Worm (Caenorhabditis elegans) whole organism, L4 larva: ENCODE data around the gene B0361.9.

Experiments
- F49E8.2 ChIP-seq: sonication (generic microtip); optimal IDR thresholded peaks from 2 replicates; lab custom pipeline; 2016; ENCODE audit warnings: missing compliant biosample characterization, mild to moderate bottlenecking, missing genetic modification characterization, borderline replicate concordance
- R02D3.7 ChIP-seq: fragments of 150-350 bp; sonication (generic microtip); optimal IDR thresholded peaks from 3 replicates; lab custom pipeline; 2014; ENCODE audit warnings: missing biosample characterization, missing genetic modification characterization
- T20F7.1 ChIP-seq: fragments of 200-800 bp; sonication (Bioruptor generic); optimal IDR thresholded peaks from 2 replicates; lab custom pipeline; 2018; ENCODE audit warnings: mild to moderate bottlenecking, missing genetic modification characterization, missing compliant biosample characterization
- Y105C5A.15 ChIP-seq: fragments of 200-800 bp; sonication (Bioruptor generic); IDR thresholded peaks from 2 replicates; pipeline ENCODE4 v1.3.6; 2022; ENCODE audit warnings: missing genetic modification characterization, missing compliant biosample characterization
- ceh-32 ChIP-seq: sonication (generic microtip); optimal IDR thresholded peaks from 2 replicates; lab custom pipeline; 2016; ENCODE audit warnings: mild to moderate bottlenecking, missing genetic modification characterization, missing compliant biosample characterization; ENCODE audit not compliant: poor library complexity
- ces-1 ChIP-seq: fragments of 150-350 bp; sonication (generic microtip); optimal IDR thresholded peaks from 4 replicates; lab custom pipeline; 2014; ENCODE audit warnings: missing biosample characterization, missing genetic modification reagents, missing genetic modification characterization
- cey-2 ChIP-seq: sonication (generic microtip); optimal IDR thresholded peaks from 3 replicates; lab custom pipeline; 2017; ENCODE audit warnings: missing genetic modification characterization, mild to moderate bottlenecking, missing compliant biosample characterization, antibody characterized with exemption, borderline replicate concordance; ENCODE audit not compliant: insufficient read depth
- daf-12 ChIP-seq: fragments of 150-350 bp; optimal IDR thresholded peaks from 2 replicates; lab custom pipeline; 2014; ENCODE audit warnings: missing biosample characterization, missing genetic modification reagents, missing genetic modification characterization
- daf-16 ChIP-seq, 3 experiments: sonication (generic microtip); optimal IDR thresholded peaks; 2 replicates each; lab custom pipeline; 2016 to 2017; ENCODE audit warnings: missing genetic modification characterization in 3 of 3, missing genetic modification reagents in 3 of 3, mild to moderate bottlenecking in 2 of 3, missing compliant biosample characterization in 2 of 3, missing biosample characterization in 1 of 3, moderate library complexity in 1 of 3
- dpl-1 ChIP-seq: fragments of 150-350 bp; optimal IDR thresholded peaks from 2 replicates; lab custom pipeline; 2014; ENCODE audit warnings: missing biosample characterization, missing genetic modification reagents, missing genetic modification characterization
- dve-1 ChIP-seq: sonication (generic microtip); optimal IDR thresholded peaks from 2 replicates; lab custom pipeline; 2017; ENCODE audit warnings: antibody characterized with exemption, mild to moderate bottlenecking, missing genetic modification characterization, missing compliant biosample characterization; ENCODE audit not compliant: insufficient read depth
- egl-27 ChIP-seq: sonication (generic microtip); optimal IDR thresholded peaks from 3 replicates; lab custom pipeline; 2017; ENCODE audit warnings: missing biosample characterization, missing genetic modification reagents, missing genetic modification characterization
- egl-43 ChIP-seq: fragments of 200-800 bp; sonication (Bioruptor generic); IDR thresholded peaks from 2 replicates; pipeline ENCODE4 v1.3.6; 2022; ENCODE audit warnings: missing genetic modification reagents, missing genetic modification characterization, missing compliant biosample characterization
- gei-8 ChIP-seq: fragments of 200-800 bp; sonication (Bioruptor generic); optimal IDR thresholded peaks from 2 replicates; lab custom pipeline; 2018; ENCODE audit warnings: mild to moderate bottlenecking, missing genetic modification characterization, missing compliant biosample characterization
- hlh-30 ChIP-seq: sonication (generic microtip); optimal IDR thresholded peaks from 2 replicates; lab custom pipeline; 2017; ENCODE audit warnings: antibody characterized with exemption, mild to moderate bottlenecking, missing genetic modification characterization, missing compliant biosample characterization; ENCODE audit not compliant: insufficient read depth
- hmg-1.1 ChIP-seq: fragments of 200-800 bp; sonication (Bioruptor generic); IDR thresholded peaks from 2 replicates; pipeline ENCODE4 v1.3.6; 2022; ENCODE audit warnings: missing genetic modification reagents, missing genetic modification characterization, missing compliant biosample characterization
- jun-1 ChIP-seq: fragments of 150-350 bp; optimal IDR thresholded peaks from 2 replicates; lab custom pipeline; 2014; ENCODE audit warnings: missing biosample characterization, missing genetic modification reagents, missing genetic modification characterization
- lin-38 ChIP-seq: fragments of 200-800 bp; sonication (Bioruptor generic); IDR thresholded peaks from 2 replicates; pipeline ENCODE4 v1.3.6; 2022; ENCODE audit warnings: missing genetic modification reagents, missing genetic modification characterization, missing compliant biosample characterization
- lin-39 ChIP-seq: fragments of 150-350 bp; optimal IDR thresholded peaks from 2 replicates; lab custom pipeline; 2014; ENCODE audit warnings: missing biosample characterization, missing genetic modification reagents, missing genetic modification characterization
- lsy-2 ChIP-seq, 2 experiments: fragments of 150-350 bp in 1 of 2; sonication (generic microtip) in 1 of 2; optimal IDR thresholded peaks; 2 replicates each; lab custom pipeline; 2014 to 2017; ENCODE audit warnings: missing biosample characterization in 2 of 2, missing genetic modification characterization in 2 of 2
- mep-1 ChIP-seq: fragments of 150-350 bp; sonication (generic microtip); optimal IDR thresholded peaks from 3 replicates; lab custom pipeline; 2014; ENCODE audit warnings: missing biosample characterization, missing genetic modification characterization
- mes-2 ChIP-seq: sonication (generic microtip); optimal IDR thresholded peaks from 2 replicates; lab custom pipeline; 2016; ENCODE audit warnings: missing genotype, mild to moderate bottlenecking, missing genetic modification characterization, missing compliant biosample characterization; ENCODE audit not compliant: poor library complexity, severe bottlenecking
- mxl-2 ChIP-seq: fragments of 200-800 bp; sonication (Bioruptor generic); conservative IDR thresholded peaks from 2 replicates; pipeline ENCODE4 v1.3.6; 2022; ENCODE audit warnings: missing genetic modification reagents, missing genetic modification characterization, missing compliant biosample characterization
- nhr-10 ChIP-seq: fragments of 150-350 bp; optimal IDR thresholded peaks from 2 replicates; lab custom pipeline; 2014; ENCODE audit warnings: missing biosample characterization, missing genetic modification characterization
- nhr-237 ChIP-seq: sonication (generic microtip); optimal IDR thresholded peaks from 2 replicates; lab custom pipeline; 2017; ENCODE audit warnings: missing biosample characterization, missing genetic modification characterization
- nhr-28 ChIP-seq: fragments of 150-350 bp; optimal IDR thresholded peaks from 2 replicates; lab custom pipeline; 2014; ENCODE audit warnings: missing biosample characterization, missing genetic modification characterization
- nhr-6 ChIP-seq: fragments of 150-350 bp; optimal IDR thresholded peaks from 2 replicates; lab custom pipeline; 2014; ENCODE audit warnings: missing biosample characterization, missing genetic modification characterization
- nhr-77 ChIP-seq: fragments of 150-350 bp; optimal IDR thresholded peaks from 2 replicates; lab custom pipeline; 2014; ENCODE audit warnings: missing biosample characterization, missing genetic modification characterization
- rbr-2 ChIP-seq: sonication (generic microtip); optimal IDR thresholded peaks from 2 replicates; lab custom pipeline; 2016; ENCODE audit warnings: missing genotype, missing genetic modification characterization, missing compliant biosample characterization
- set-16 ChIP-seq: fragments of 200-800 bp; sonication (Bioruptor generic); IDR thresholded peaks from 2 replicates; pipeline ENCODE4 v1.3.6; 2022; ENCODE audit warnings: missing genetic modification reagents, missing genetic modification characterization, missing compliant biosample characterization
- snpc-4 ChIP-seq: fragments of 150-350 bp; optimal IDR thresholded peaks from 2 replicates; lab custom pipeline; 2014; ENCODE audit warnings: missing biosample characterization, missing genetic modification characterization
- tra-1 ChIP-seq: fragments of 200-800 bp; sonication (Bioruptor generic); IDR thresholded peaks from 2 replicates; pipeline ENCODE4 v1.3.6; 2022; ENCODE audit warnings: missing genetic modification reagents, missing genetic modification characterization, missing compliant biosample characterization
- unc-39 ChIP-seq: sonication (generic microtip); optimal IDR thresholded peaks from 2 replicates; lab custom pipeline; 2017; ENCODE audit warnings: missing biosample characterization, missing genetic modification characterization
- unc-62 ChIP-seq, 3 experiments: fragments of 150-350 bp in 1 of 3; sonication (generic microtip); optimal IDR thresholded peaks in 2 of 3; peaks in 1 of 3; 1 replicate in 1 of 3; 2 replicates in 2 of 3; lab custom pipeline; 2014 to 2017; ENCODE audit warnings: missing biosample characterization in 3 of 3, missing genetic modification characterization in 3 of 3, missing genetic modification reagents in 3 of 3, missing genotype in 1 of 3
- vab-7 ChIP-seq: fragments of 200-800 bp; sonication (Bioruptor generic); IDR thresholded peaks from 2 replicates; pipeline ENCODE4 v1.3.6; 2022; ENCODE audit warnings: missing genetic modification reagents, missing genetic modification characterization, missing compliant biosample characterization
- zip-11 ChIP-seq: fragments of 200-800 bp; sonication (Bioruptor generic); IDR thresholded peaks from 2 replicates; pipeline ENCODE4 v1.3.6; 2022; ENCODE audit warnings: missing genetic modification characterization, missing compliant biosample characterization
- zip-2 ChIP-seq: fragments of 150-350 bp; optimal IDR thresholded peaks from 2 replicates; lab custom pipeline; 2014; ENCODE audit warnings: missing biosample characterization, missing genetic modification characterization

The B0361.9 gene

DNA sequence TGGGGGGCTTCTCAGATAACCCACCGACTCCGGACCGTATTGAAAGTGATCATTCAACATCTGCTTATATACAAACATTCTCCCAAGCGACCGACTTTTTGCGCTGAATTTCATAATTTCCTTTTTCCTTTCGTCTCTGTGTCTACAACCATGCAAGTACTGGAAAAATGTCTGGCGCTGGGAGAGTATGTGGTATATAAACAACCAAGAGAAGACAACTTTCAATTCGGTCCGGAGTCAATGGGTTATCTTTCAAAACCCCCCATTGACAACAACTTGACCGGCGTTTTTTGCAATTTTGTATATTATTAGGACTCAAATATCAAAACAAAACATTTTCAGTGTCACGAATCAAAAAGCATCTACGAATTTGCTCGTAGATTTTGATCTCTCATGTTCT, 20.9 kb downstream of the B0361.9 start (continued):
- no peak for TF ChIP-seq nhr-237 (tag; lab: Kevin White, UChicago)
- peak; percentile 60 for TF ChIP-seq jun-1 (tag; lab: Kevin White, UChicago)
- no peak for TF ChIP-seq lin-39 (tag; lab: Kevin White, UChicago)
- peak; percentile 37 for TF ChIP-seq gei-8
- TF ChIP-seq tra-1 (GFP tag; lab: Robert Waterston, UW): peak; percentile 79; the same call in 1 of the 2 replicates
- TF ChIP-seq hlh-30 (tag; lab: Kevin White, UChicago): peak; percentile 60
- no peak for TF ChIP-seq F49E8.2 (tag; lab: Kevin White, UChicago)
- no peak for TF ChIP-seq mxl-2 (GFP tag; lab: Robert Waterston, UW)
- TF ChIP-seq daf-12 (tag; lab: Kevin White, UChicago): no peak
- TF ChIP-seq egl-43 (GFP tag; lab: Robert Waterston, UW): no peak; the same call in 1 of the 2 replicates
- no peak for TF ChIP-seq Y105C5A.15
- peak; percentile 66 for TF ChIP-seq rbr-2 (tag; lab: Kevin White, UChicago)
- no peak for TF ChIP-seq ces-1
- TF ChIP-seq hmg-1.1 (GFP tag; lab: Robert Waterston, UW): peak; percentile 75
- TF ChIP-seq unc-39 (tag; lab: Kevin White, UChicago): no peak
- TF ChIP-seq egl-27 (tag; lab: Kevin White, UChicago): no peak

DNA sequence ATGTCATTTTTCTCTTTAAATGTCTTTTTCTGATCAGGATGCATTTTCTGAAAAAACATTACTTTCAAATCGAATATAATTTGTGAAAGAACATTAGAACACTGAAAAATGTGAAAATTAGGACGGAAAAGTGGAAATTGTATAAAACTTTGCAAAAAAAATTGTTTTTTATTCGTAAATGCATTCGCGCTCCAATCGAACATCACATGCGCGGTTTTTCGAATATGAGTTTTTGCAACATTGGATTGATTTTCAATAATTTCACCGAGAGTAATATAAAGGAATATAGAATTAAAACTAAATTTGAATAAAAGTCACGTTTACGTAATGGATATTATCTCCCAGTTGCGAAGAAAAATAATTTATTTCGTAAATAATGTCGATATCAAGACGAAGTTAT, 22.2 kb downstream of the B0361.9 start, which contains the start of the genes spot-1 and B0361.11:
TSS of gene spot-1 (minus strand) at position 47 of the 400 bp plus-strand sequence.
TSS of gene B0361.11 (plus strand) at position 372 of the 400 bp plus-strand sequence.
- peak; percentile 33 for TF ChIP-seq mep-1
- no peak for TF ChIP-seq R02D3.7
- TF ChIP-seq dve-1 (tag; lab: Kevin White, UChicago): peak; percentile 52
- peak; percentile 20 for TF ChIP-seq nhr-28
- no peak for TF ChIP-seq daf-16 (GFP tag; optimal IDR thresholded peaks at IDR 0.05; lab: Kevin White, UChicago)
- peak; percentile 28 for TF ChIP-seq daf-16 (tag; optimal IDR thresholded peaks at IDR 0.05; lab: Kevin White, UChicago)
- TF ChIP-seq T20F7.1 (GFP tag; lab: Kevin White, UChicago): peak; percentile 56
- no peak for TF ChIP-seq zip-11 (GFP tag; lab: Robert Waterston, UW)
- TF ChIP-seq snpc-4 (tag; lab: Kevin White, UChicago): no peak
- TF ChIP-seq lsy-2 (tag; optimal IDR thresholded peaks at IDR 0.05; lab: Kevin White, UChicago): peak in 1 of 2 experiments; percentile 78
- TF ChIP-seq nhr-77 (tag; lab: Kevin White, UChicago): peak; percentile 23
- peak; percentile 3 for TF ChIP-seq zip-2 (tag; lab: Kevin White, UChicago)
- peak in 1 of 2 experiments; percentile 30 for TF ChIP-seq unc-62 (GFP tag; optimal IDR thresholded peaks at IDR 0.05 in 1 of 2; lab: Kevin White, UChicago)
- no peak for TF ChIP-seq unc-62 (tag; optimal IDR thresholded peaks at IDR 0.05; lab: Kevin White, UChicago)
- no peak for TF ChIP-seq ceh-32
- no peak for TF ChIP-seq egl-27 (tag; lab: Kevin White, UChicago)
- no peak for TF ChIP-seq set-16 (GFP tag; lab: Robert Waterston, UW)
- peak; percentile 93 for TF ChIP-seq lin-38 (GFP tag; lab: Robert Waterston, UW)
- TF ChIP-seq vab-7 (GFP tag; lab: Robert Waterston, UW): no peak
- no peak for TF ChIP-seq nhr-10 (tag; lab: Kevin White, UChicago)
- peak; percentile 63 for TF ChIP-seq mes-2 (tag; lab: Kevin White, UChicago)
- no peak for TF ChIP-seq cey-2 (tag; lab: Kevin White, UChicago)
- no peak for TF ChIP-seq egl-43 (GFP tag; lab: Robert Waterston, UW)
- TF ChIP-seq hlh-30 (tag; lab: Kevin White, UChicago): peak; percentile 78
- TF ChIP-seq dpl-1 (GFP tag; lab: Kevin White, UChicago): peak; percentile 96
- 0 out of 2 replicates have a peak, but pooled peaks have one; percentile 9 for TF ChIP-seq hmg-1.1 (GFP tag; lab: Robert Waterston, UW)
- peak; percentile 81 for TF ChIP-seq nhr-6 (tag; lab: Kevin White, UChicago)
